Fruit fly (Drosophila melanogaster) whole organism, prepupa: ENCODE data around the gene CG17140.

Experiments used
- Blimp-1 ChIP-seq: fragments of 200-800 bp; sonication (Bioruptor generic); optimal IDR thresholded peaks from 3 replicates; lab custom pipeline; 2017; ENCODE audit warnings: missing biosample characterization, missing genetic modification characterization, mild to moderate bottlenecking, moderate library complexity, missing genetic modification reagents
- CG10669 ChIP-seq: fragments of 200-800 bp; sonication (Bioruptor generic); optimal IDR thresholded peaks from 3 replicates; lab custom pipeline; 2018; ENCODE audit warnings: missing biosample characterization, mild to moderate bottlenecking, missing genetic modification characterization, moderate library complexity
- CG11294 ChIP-seq: fragments of 200-800 bp; sonication (Bioruptor generic); IDR thresholded peaks from 2 replicates; pipeline ENCODE4 v1.3.6; 2022; ENCODE audit warnings: missing biosample characterization, missing genetic modification characterization
- CG11762 ChIP-seq: fragments of 200-800 bp; sonication (Bioruptor generic); optimal IDR thresholded peaks from 3 replicates; lab custom pipeline; 2016; ENCODE audit warnings: missing biosample characterization, missing genetic modification characterization; ENCODE audit not compliant: insufficient read depth
- CG11902 ChIP-seq: fragments of 200-800 bp; sonication (Bioruptor generic); optimal IDR thresholded peaks from 3 replicates; lab custom pipeline; 2016; ENCODE audit warnings: missing biosample characterization, missing genetic modification characterization
- CG15336 ChIP-seq: fragments of 200-800 bp; sonication (Bioruptor generic); IDR thresholded peaks from 2 replicates; pipeline ENCODE4 v1.3.6; 2022; ENCODE audit warnings: missing biosample characterization, missing genetic modification characterization
- CG31627 ChIP-seq: fragments of 200-800 bp; sonication (Bioruptor generic); optimal IDR thresholded peaks from 3 replicates; lab custom pipeline; 2016; ENCODE audit warnings: missing biosample characterization, missing genetic modification characterization
- CG32006 ChIP-seq: fragments of 200-800 bp; sonication (Bioruptor generic); optimal IDR thresholded peaks from 3 replicates; lab custom pipeline; 2017; ENCODE audit warnings: missing biosample characterization, mild to moderate bottlenecking, missing genetic modification characterization
- CG3919 ChIP-seq: fragments of 200-800 bp; sonication (Bioruptor generic); optimal IDR thresholded peaks from 3 replicates; lab custom pipeline; 2016; ENCODE audit warnings: missing biosample characterization, missing genetic modification characterization
- CG6163 ChIP-seq: fragments of 200-800 bp; sonication (Bioruptor generic); IDR thresholded peaks from 3 replicates; pipeline ENCODE4 v1.3.6; 2022; ENCODE audit warnings: missing biosample characterization, missing genetic modification characterization
- CG6276 ChIP-seq: fragments of 200-800 bp; sonication (Bioruptor generic); optimal IDR thresholded peaks from 2 replicates; lab custom pipeline; 2017; ENCODE audit warnings: missing biosample characterization, mild to moderate bottlenecking, missing genetic modification characterization
- CG8119 ChIP-seq: fragments of 200-800 bp; sonication (Bioruptor generic); IDR thresholded peaks from 3 replicates; pipeline ENCODE4 v1.3.6; 2022; ENCODE audit warnings: missing biosample characterization, missing genetic modification characterization
- CG9139 ChIP-seq: fragments of 200-800 bp; sonication (Bioruptor generic); optimal IDR thresholded peaks from 3 replicates; lab custom pipeline; 2017; ENCODE audit warnings: missing biosample characterization, mild to moderate bottlenecking, missing genetic modification characterization
- Ets96B ChIP-seq: fragments of 200-800 bp; optimal IDR thresholded peaks from 2 replicates; lab custom pipeline; 2019; ENCODE audit warnings: missing biosample characterization, mild to moderate bottlenecking, missing genetic modification characterization, moderate library complexity
- Hr38 ChIP-seq: sonication (Bioruptor generic); optimal IDR thresholded peaks from 2 replicates; lab custom pipeline; 2016; ENCODE audit warnings: missing biosample characterization, missing genetic modification characterization
- Lpt ChIP-seq: fragments of 200-800 bp; sonication (Bioruptor generic); optimal IDR thresholded peaks from 3 replicates; lab custom pipeline; 2016; ENCODE audit warnings: missing biosample characterization, missing genetic modification characterization
- Met ChIP-seq: fragments of 200-800 bp; sonication (Bioruptor generic); optimal IDR thresholded peaks from 3 replicates; lab custom pipeline; 2016; ENCODE audit warnings: missing biosample characterization, missing genetic modification characterization
- Sox14 ChIP-seq: fragments of 200-800 bp; sonication (Bioruptor generic); optimal IDR thresholded peaks from 3 replicates; lab custom pipeline; 2016; ENCODE audit warnings: missing biosample characterization, missing genetic modification characterization
- Sox15 ChIP-seq: fragments of 200-800 bp; sonication (Bioruptor generic); optimal IDR thresholded peaks from 3 replicates; lab custom pipeline; 2016; ENCODE audit warnings: missing biosample characterization, missing genetic modification characterization
- achi ChIP-seq: fragments of 200-800 bp; sonication (Bioruptor generic); optimal IDR thresholded peaks from 3 replicates; lab custom pipeline; 2016; ENCODE audit warnings: missing biosample characterization, missing genetic modification characterization
- acj6 ChIP-seq: fragments of 200-800 bp; sonication (Bioruptor generic); optimal IDR thresholded peaks from 3 replicates; lab custom pipeline; 2016; ENCODE audit warnings: missing biosample characterization, missing genetic modification characterization
- cyc ChIP-seq: fragments of 200-800 bp; sonication (Bioruptor generic); optimal IDR thresholded peaks from 3 replicates; lab custom pipeline; 2016; ENCODE audit warnings: missing biosample characterization, missing genetic modification characterization
- dac ChIP-seq: fragments of 200-800 bp; sonication (Bioruptor generic); optimal IDR thresholded peaks from 2 replicates; lab custom pipeline; 2017; ENCODE audit warnings: missing biosample characterization, mild to moderate bottlenecking, missing genetic modification characterization
- dsx ChIP-seq: fragments of 200-800 bp; optimal IDR thresholded peaks from 3 replicates; lab custom pipeline; 2019; ENCODE audit warnings: missing biosample characterization, mild to moderate bottlenecking, missing genetic modification characterization, moderate library complexity; ENCODE audit not compliant: poor library complexity, severe bottlenecking
- eg ChIP-seq: fragments of 200-800 bp; sonication (Bioruptor generic); IDR thresholded peaks from 3 replicates; pipeline ENCODE4 v1.3.6; 2022; ENCODE audit warnings: missing biosample characterization, missing genetic modification characterization
- esn ChIP-seq: fragments of 200-800 bp; sonication (Bioruptor generic); optimal IDR thresholded peaks from 2 replicates; lab custom pipeline; 2016; ENCODE audit warnings: missing biosample characterization, mild to moderate bottlenecking, missing genetic modification characterization, moderate library complexity
- fd59A ChIP-seq: fragments of 200-800 bp; sonication (Bioruptor generic); optimal IDR thresholded peaks from 2 replicates; lab custom pipeline; 2017; ENCODE audit warnings: missing biosample characterization, mild to moderate bottlenecking, missing genetic modification characterization, missing genetic modification reagents
- fd85E ChIP-seq: fragments of 200-800 bp; sonication (Bioruptor generic); optimal IDR thresholded peaks from 3 replicates; lab custom pipeline; 2016; ENCODE audit warnings: missing biosample characterization, missing genetic modification characterization
- fkh ChIP-seq: fragments of 200-800 bp; sonication (Bioruptor generic); optimal IDR thresholded peaks from 3 replicates; lab custom pipeline; 2017; ENCODE audit warnings: missing biosample characterization, mild to moderate bottlenecking, missing genetic modification characterization, moderate library complexity
- lz ChIP-seq: fragments of 200-800 bp; sonication (Bioruptor generic); optimal IDR thresholded peaks from 3 replicates; lab custom pipeline; 2016; ENCODE audit warnings: missing biosample characterization, missing genetic modification characterization
- net ChIP-seq: fragments of 200-800 bp; sonication (Bioruptor generic); optimal IDR thresholded peaks from 3 replicates; lab custom pipeline; 2016; ENCODE audit warnings: missing biosample characterization, missing genetic modification characterization
- salr ChIP-seq, 2 experiments: fragments of 200-800 bp; sonication (Bioruptor generic); optimal IDR thresholded peaks; 3 replicates each; lab custom pipeline; 2016 to 2018; ENCODE audit warnings: missing biosample characterization in 2 of 2, missing genetic modification characterization in 2 of 2, mild to moderate bottlenecking in 1 of 2
- ss ChIP-seq, 2 experiments: fragments of 200-800 bp; sonication (Bioruptor generic); optimal IDR thresholded peaks; 2 replicates in 1 of 2; 3 replicates in 1 of 2; lab custom pipeline; 2017 to 2018; ENCODE audit warnings: mild to moderate bottlenecking in 2 of 2, missing biosample characterization in 2 of 2, missing genetic modification characterization in 2 of 2, moderate library complexity in 1 of 2
- topi ChIP-seq: fragments of 200-800 bp; sonication (Bioruptor generic); optimal IDR thresholded peaks from 3 replicates; lab custom pipeline; 2016; ENCODE audit warnings: missing biosample characterization, missing genetic modification characterization
- vri ChIP-seq: fragments of 200-800 bp; sonication (Bioruptor generic); optimal IDR thresholded peaks from 3 replicates; lab custom pipeline; 2016; ENCODE audit warnings: missing biosample characterization, mild to moderate bottlenecking, missing genetic modification characterization

CG17140 gene

DNA sequence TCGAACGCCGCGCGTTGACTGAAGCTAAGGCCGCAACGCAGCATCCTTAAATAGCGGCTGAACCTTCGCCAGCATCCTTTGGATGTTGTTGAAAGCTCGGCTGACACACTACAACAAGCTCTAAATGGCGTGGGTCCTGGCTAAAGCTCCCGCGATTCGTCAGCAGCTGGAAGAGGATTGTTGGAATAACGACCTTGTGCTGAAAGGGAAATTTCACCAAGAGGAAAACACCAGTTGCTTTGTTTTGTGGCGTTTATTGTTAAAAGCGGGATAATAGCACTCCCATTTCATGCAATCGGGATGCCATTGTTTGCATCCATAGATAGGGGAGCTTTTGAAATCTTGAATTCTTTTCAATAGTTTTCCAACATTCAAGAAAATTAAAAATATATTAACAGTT, 8.0 kb downstream of the CG17140 start, which contains the start of gene Nos:
Gene Nos (minus strand): TSS at position 21 of the 400 bp plus-strand sequence.
- TF ChIP-seq topi (no peak), CG6276 (GFP tag; lab: Kevin White, UChicago) (no peak), Ets96B (no peak), eg (GFP tag; lab: Robert Waterston, UW) (no peak)

DNA sequence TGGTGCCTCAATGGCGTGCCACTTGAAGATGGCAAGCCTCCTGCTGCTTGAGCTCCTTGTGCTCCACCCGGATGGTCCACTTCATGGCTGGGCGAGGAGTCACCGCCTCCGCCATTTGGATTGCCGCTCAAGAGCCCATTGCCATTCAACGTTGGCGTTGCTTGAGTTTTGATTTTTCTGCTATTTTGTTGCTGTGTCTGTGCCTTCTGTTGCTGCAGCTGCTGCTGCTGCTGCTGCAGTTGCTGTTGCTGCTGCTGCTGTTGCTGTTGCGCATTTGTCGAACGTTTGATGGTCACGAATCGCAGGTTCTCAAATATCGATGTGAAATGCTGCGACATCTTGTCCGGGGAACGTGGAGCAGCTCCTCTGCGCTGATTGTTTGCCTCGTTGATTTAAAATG, 13.9 kb downstream of the CG17140 start:
- no peak for TF ChIP-seq CG3919 (GFP tag; lab: Kevin White, UChicago)
- no peak for TF ChIP-seq fd85E
- no peak for TF ChIP-seq cyc (GFP tag; lab: Kevin White, UChicago)
- TF ChIP-seq CG32006 (GFP tag; lab: Kevin White, UChicago): no peak
- no peak for TF ChIP-seq Hr38 (GFP tag; lab: Kevin White, UChicago)
- TF ChIP-seq Met (GFP tag; lab: Kevin White, UChicago): no peak
- TF ChIP-seq CG10669 (GFP tag; lab: Kevin White, UChicago): no peak
- no peak for TF ChIP-seq Blimp-1
- no peak for TF ChIP-seq Sox15 (GFP tag; lab: Kevin White, UChicago)
- TF ChIP-seq net (GFP tag; lab: Kevin White, UChicago): no peak
- TF ChIP-seq CG11762 (GFP tag; lab: Kevin White, UChicago): no peak
- no peak for TF ChIP-seq Lpt (GFP tag; lab: Kevin White, UChicago)
- TF ChIP-seq CG11902 (GFP tag; lab: Kevin White, UChicago): no peak
- TF ChIP-seq CG8119 (GFP tag; lab: Robert Waterston, UW): no peak
- TF ChIP-seq dsx (GFP tag; lab: Kevin White, UChicago): no peak
- TF ChIP-seq, all 60 proteins: peak for 0

DNA sequence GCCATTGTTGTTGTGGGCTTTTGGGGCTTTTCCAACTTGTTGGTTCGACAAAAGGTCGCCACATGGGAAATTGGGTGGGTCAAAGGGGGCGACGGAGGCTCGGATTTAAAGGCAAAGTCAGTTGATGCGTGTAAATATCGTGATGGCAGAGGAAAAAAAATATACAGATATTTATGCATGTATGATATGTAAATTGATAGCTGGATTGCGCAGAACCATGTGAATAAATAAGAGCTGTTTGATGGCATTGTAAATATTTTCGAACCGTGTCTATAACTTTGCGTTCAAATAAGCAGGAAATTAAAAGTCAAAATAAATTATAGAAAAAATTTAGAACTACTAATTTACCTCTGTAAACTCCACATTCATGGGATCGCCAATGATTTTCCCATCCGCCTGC, 22.8 kb downstream of the CG17140 start:
- TF ChIP-seq fkh (GFP tag; lab: Kevin White, UChicago) (peak; percentile 61), achi (GFP tag; lab: Kevin White, UChicago) (no peak)
- TF ChIP-seq, all 60 proteins: peak for 1

DNA sequence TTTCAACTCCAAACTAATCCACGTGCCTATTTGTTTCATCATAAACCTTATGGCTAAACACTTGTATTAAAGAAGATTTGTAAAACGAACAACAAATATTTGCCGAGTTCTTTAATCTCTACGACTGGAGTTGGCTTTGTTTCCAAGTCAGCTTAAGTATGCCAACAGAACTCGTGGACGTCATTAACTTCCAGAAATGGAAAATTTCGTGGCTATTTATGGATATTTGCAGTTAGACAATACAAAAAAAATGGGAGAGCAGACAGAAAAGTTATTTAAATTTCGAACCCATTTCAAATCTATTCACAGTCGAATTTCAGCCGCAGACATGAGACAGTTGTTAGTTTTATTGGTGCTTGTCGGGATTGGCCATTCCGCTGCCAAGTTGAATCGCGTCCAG, 25.1 kb downstream of the CG17140 start, which contains the start of gene CG17134:
Gene CG17134 (plus strand): TSS at position 301 of the 400 bp plus-strand sequence.
- TF ChIP-seq esn (GFP tag; lab: Kevin White, UChicago) (no peak), ss (GFP tag; optimal IDR thresholded peaks at IDR 0.05; lab: Kevin White, UChicago) (no peak), dac (GFP tag; lab: Kevin White, UChicago) (no peak), Blimp-1 (no peak), dsx (GFP tag; lab: Kevin White, UChicago) (no peak), fd59A (GFP tag; lab: Kevin White, UChicago) (no peak), cyc (GFP tag; lab: Kevin White, UChicago) (no peak), vri (GFP tag; lab: Kevin White, UChicago) (no peak), salr (GFP tag; optimal IDR thresholded peaks at IDR 0.05; lab: Kevin White, UChicago) (no peak), CG9139 (no peak), lz (GFP tag; lab: Kevin White, UChicago) (no peak), acj6 (no peak), Sox14 (GFP tag; lab: Kevin White, UChicago) (no peak), CG6163 (GFP tag; lab: Robert Waterston, UW) (no peak), CG15336 (no peak)

DNA sequence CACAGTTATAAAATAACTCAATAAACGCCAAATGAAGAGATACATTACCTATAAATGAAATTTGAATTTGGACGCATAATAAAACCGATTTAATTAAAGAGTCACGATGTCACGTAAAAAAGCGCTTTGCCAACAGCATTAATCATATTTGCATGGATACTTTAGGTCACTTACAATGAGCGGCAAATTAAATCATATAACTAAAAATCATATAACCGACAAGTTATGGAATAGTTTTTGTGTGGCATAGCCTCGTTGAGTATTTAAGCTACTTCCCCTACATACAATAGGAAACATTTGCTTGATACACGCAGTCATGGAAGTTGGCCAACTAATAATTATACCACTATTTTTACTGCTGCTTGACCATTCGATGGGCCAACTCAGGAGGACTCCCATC, 26.7 kb downstream of the CG17140 start, which contains the start of gene CG6508:
Gene CG6508 (plus strand): TSS at position 301 of the 400 bp plus-strand sequence.
- TF ChIP-seq CG11762 (GFP tag; lab: Kevin White, UChicago) (no peak), lz (GFP tag; lab: Kevin White, UChicago) (no peak), CG11294 (no peak), CG3919 (GFP tag; lab: Kevin White, UChicago) (no peak), CG31627 (no peak), fd59A (GFP tag; lab: Kevin White, UChicago) (no peak), eg (GFP tag; lab: Robert Waterston, UW) (no peak)
- TF ChIP-seq, all 60 proteins: peak for 0
